Fruit fly (Drosophila melanogaster): ENCODE data around the gene Dbct.

Gene Dbct

dm6 chrX:15084580-15085138 is 1.3 kb upstream of the Dbct start, which contains the start of gene Cox17:
Gene Cox17, minus strand, starts transcription at chrX:15084699.
- TF ChIP-seq Myb (GFP tag; optimal IDR thresholded peaks at IDR 0.05) = peak; percentile 34
- TF ChIP-seq HLH3B (GFP tag; IDR thresholded peaks at IDR 0.05) = peak; percentile 26; the same call in 1 of the 2 replicates
- TF ChIP-seq tin (GFP tag; optimal IDR thresholded peaks at IDR 0.05) = peak; percentile 84
- TF ChIP-seq sc (optimal IDR thresholded peaks at IDR 0.05) = no peak
- peak; percentile 63 for TF ChIP-seq sc (GFP tag; optimal IDR thresholded peaks at IDR 0.05)
- peak; percentile 86 for TF ChIP-seq CG7556 (GFP tag; optimal IDR thresholded peaks at IDR 0.05)
- peak; percentile 84 for TF ChIP-seq Hmr (GFP tag; optimal IDR thresholded peaks at IDR 0.05)
- TF ChIP-seq org-1 (GFP tag; optimal IDR thresholded peaks at IDR 0.05) = peak; percentile 71
- peak; percentile 53 for TF ChIP-seq nom (GFP tag; optimal IDR thresholded peaks at IDR 0.05)
- TF ChIP-seq Rx (GFP tag; IDR thresholded peaks at IDR 0.05) = 0 out of 2 replicates have a peak, but pooled peaks have one; percentile 33
- TF ChIP-seq Ets65A (GFP tag) = peak; percentile 96
- TF ChIP-seq CG7271 (tag; optimal IDR thresholded peaks at IDR 0.05) = peak; percentile 34
- TF ChIP-seq Taf1 (GFP tag; IDR thresholded peaks at IDR 0.05) = peak; percentile 18; the same call in 1 of the 2 replicates
- TF ChIP-seq Blimp-1 (GFP tag; optimal IDR thresholded peaks at IDR 0.05) = peak; percentile 73
- TF ChIP-seq CG16815 (GFP tag; optimal IDR thresholded peaks at IDR 0.05) = peak; percentile 83
- peak; percentile 79 for TF ChIP-seq fd96Cb (tag; optimal IDR thresholded peaks at IDR 0.05)
- no peak for TF ChIP-seq Doc2 (GFP tag; IDR thresholded peaks at IDR 0.05)
- TF ChIP-seq CG1832 (GFP tag; optimal IDR thresholded peaks at IDR 0.05) = no peak
- peak; percentile 58 for TF ChIP-seq CG3995 (GFP tag; optimal IDR thresholded peaks at IDR 0.05)
- TF ChIP-seq chm (GFP tag; IDR thresholded peaks at IDR 0.05) = 0 out of 2 replicates have a peak, but pooled peaks have one; percentile 5
- TF ChIP-seq bab2 (GFP tag; optimal IDR thresholded peaks at IDR 0.05) = peak; percentile 61
- TF ChIP-seq CG17328 (GFP tag; IDR thresholded peaks at IDR 0.05) = peak; percentile 48; the same call in 1 of the 2 replicates
- peak; percentile 83 for TF ChIP-seq dmrt99B (tag; optimal IDR thresholded peaks at IDR 0.05)
- peak; percentile 65 for TF ChIP-seq CG5245 (GFP tag; optimal IDR thresholded peaks at IDR 0.05)
- TF ChIP-seq abd-A (tag; optimal IDR thresholded peaks at IDR 0.05) = peak; percentile 56
- peak; percentile 71 for TF ChIP-seq CG6272 (GFP tag; IDR thresholded peaks at IDR 0.05)
- TF ChIP-seq pfk (GFP tag; optimal IDR thresholded peaks at IDR 0.05) = no peak
- peak; percentile 27 to 78 for TF ChIP-seq chif (GFP tag; optimal IDR thresholded peaks at IDR 0.05)
- peak in 1 of 2 experiments; percentile 51 for TF ChIP-seq Eip74EF (GFP tag; optimal IDR thresholded peaks at IDR 0.05)
- TF ChIP-seq crc (GFP tag; optimal IDR thresholded peaks at IDR 0.05) = peak; percentile 47
- TF ChIP-seq CG32767 (GFP tag; IDR thresholded peaks at IDR 0.05) = no peak; the same call in 1 of the 2 replicates
- peak; percentile 75 for TF ChIP-seq nerfin-1 (tag; optimal IDR thresholded peaks at IDR 0.05)
- TF ChIP-seq D19A (tag; optimal IDR thresholded peaks at IDR 0.05) = peak; percentile 74
- TF ChIP-seq br (optimal IDR thresholded peaks at IDR 0.05) = no peak
- TF ChIP-seq CG4854 (GFP tag; optimal IDR thresholded peaks at IDR 0.05) = peak; percentile 56
- TF ChIP-seq CG7357 (GFP tag; IDR thresholded peaks at IDR 0.05) = peak; percentile 56; the same call in 2 of the 3 replicates
- peak; percentile 63 for TF ChIP-seq CG1647 (GFP tag; optimal IDR thresholded peaks at IDR 0.05)
- peak; percentile 48 for TF ChIP-seq Camta (GFP tag; optimal IDR thresholded peaks at IDR 0.05)
- peak; percentile 64 for TF ChIP-seq unpg (GFP tag; optimal IDR thresholded peaks at IDR 0.05)
- peak; percentile 71 for TF ChIP-seq CG15514 (GFP tag; optimal IDR thresholded peaks at IDR 0.05)
- peak; percentile 90 for TF ChIP-seq CG31441 (GFP tag; IDR thresholded peaks at IDR 0.05)
- peak; percentile 86 for TF ChIP-seq onecut (GFP tag; IDR thresholded peaks at IDR 0.05)
- TF ChIP-seq Tbp (GFP tag; optimal IDR thresholded peaks at IDR 0.05) = no peak
- TF ChIP-seq ato (GFP tag; IDR thresholded peaks at IDR 0.05; ENCODE audit: partially characterized antibody) = no peak
- peak; percentile 57 for TF ChIP-seq ro (GFP tag; IDR thresholded peaks at IDR 0.05)
- TF ChIP-seq CG8924 (tag; optimal IDR thresholded peaks at IDR 0.05) = peak; percentile 85
- no peak for TF ChIP-seq Elba2 (GFP tag; optimal IDR thresholded peaks at IDR 0.05)
- peak; percentile 74; the same call in 2 of the 3 replicates for TF ChIP-seq Dbx (GFP tag; IDR thresholded peaks at IDR 0.05)
- no peak for TF ChIP-seq tna (GFP tag; IDR thresholded peaks at IDR 0.05; ENCODE audit: partially characterized antibody)
- TF ChIP-seq Ada2b (GFP tag; IDR thresholded peaks at IDR 0.05) = peak; percentile 48

Measured in whole organism, embryonic.